Worm (Caenorhabditis elegans) whole organism, L1 larva: ENCODE results near the gene R08A2.1.

Source experiments
- aha-1 ChIP-seq: fragments of 150-350 bp; optimal IDR thresholded peaks from 2 replicates; lab custom pipeline; 2014; ENCODE audit warnings: missing biosample characterization, missing genetic modification characterization
- fkh-10 ChIP-seq: sonication (generic microtip); optimal IDR thresholded peaks from 2 replicates; lab custom pipeline; 2017; ENCODE audit warnings: missing biosample characterization, missing genetic modification reagents, missing genetic modification characterization
- lin-13 ChIP-seq: fragments of 150-350 bp; optimal IDR thresholded peaks from 2 replicates; lab custom pipeline; 2014; ENCODE audit warnings: missing biosample characterization, missing genetic modification reagents, missing genetic modification characterization
- mep-1 ChIP-seq: fragments of 150-350 bp; optimal IDR thresholded peaks from 2 replicates; lab custom pipeline; 2014; ENCODE audit warnings: missing biosample characterization, missing genetic modification characterization
- nhr-12 ChIP-seq: sonication (generic microtip); optimal IDR thresholded peaks from 2 replicates; lab custom pipeline; 2017; ENCODE audit warnings: missing biosample characterization, missing genetic modification characterization
- sptf-1 ChIP-seq: fragments of 150-350 bp; optimal IDR thresholded peaks from 2 replicates; lab custom pipeline; 2014; ENCODE audit warnings: missing biosample characterization, missing genetic modification characterization
- ztf-4 ChIP-seq: fragments of 150-350 bp; optimal IDR thresholded peaks from 2 replicates; lab custom pipeline; 2014; ENCODE audit warnings: missing biosample characterization, missing genetic modification characterization

DNA sequence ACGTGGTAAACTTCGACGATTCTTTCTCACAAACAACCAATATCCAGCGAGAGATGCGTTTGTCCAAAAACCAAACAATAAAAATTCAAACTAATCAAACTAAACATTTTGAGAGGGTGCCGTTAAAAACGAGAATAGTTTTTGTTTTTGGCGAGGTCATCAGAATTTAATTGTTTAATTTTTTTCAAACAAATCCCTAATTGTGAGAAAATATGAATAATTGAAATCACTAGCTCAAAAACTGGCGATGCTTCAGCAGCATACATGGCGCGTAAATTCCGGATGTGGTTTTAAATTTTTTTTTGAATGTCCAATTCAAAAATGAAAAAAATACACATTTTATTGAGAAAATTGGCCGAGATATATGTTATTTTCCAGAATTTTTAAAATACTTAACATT lies at the start of gene R08A2.1:
- no peak for TF ChIP-seq sptf-1 (tag; lab: Kevin White, UChicago)
- no peak for TF ChIP-seq nhr-12 (tag; lab: Kevin White, UChicago)
- TF ChIP-seq mep-1 (tag; lab: Kevin White, UChicago), result no peak
- TF ChIP-seq aha-1 (tag; lab: Kevin White, UChicago), result no peak
- TF ChIP-seq ztf-4 (tag; lab: Kevin White, UChicago), result no peak
- TF ChIP-seq fkh-10 (GFP tag; lab: Kevin White, UChicago), result no peak
- TF ChIP-seq lin-13, result no peak
